Worm (Caenorhabditis elegans) whole organism, early embryonic: Measurements from ENCODE around the gene ech-2.
"Not testable (repeated sequence)": the region's sequence is repeated elsewhere in the genome, so short reads cannot be mapped to it uniquely, and the experiment has no call there.

ENCODE experiments used
- B0310.2 ChIP-seq: sonication (generic microtip); optimal IDR thresholded peaks from 2 replicates; lab custom pipeline; 2016; ENCODE audit warnings: mild to moderate bottlenecking, missing genetic modification characterization, missing compliant biosample characterization
- F13C5.2 ChIP-seq: sonication (generic microtip); optimal IDR thresholded peaks from 2 replicates; lab custom pipeline; 2017; ENCODE audit warnings: mild to moderate bottlenecking, missing genetic modification characterization, inconsistent platforms, missing compliant biosample characterization
- aly-1 ChIP-seq: sonication (generic microtip); optimal IDR thresholded peaks from 2 replicates; lab custom pipeline; 2016; ENCODE audit warnings: missing genetic modification characterization, missing compliant biosample characterization
- ama-1 ChIP-seq: fragments of 150-350 bp; optimal IDR thresholded peaks from 2 replicates; lab custom pipeline; 2014
- ceh-13 ChIP-seq: fragments of 200-800 bp; sonication (Bioruptor generic); optimal IDR thresholded peaks from 2 replicates; lab custom pipeline; 2018; ENCODE audit warnings: mild to moderate bottlenecking, missing genetic modification characterization, missing compliant biosample characterization
- ceh-36 ChIP-seq: sonication (generic microtip); optimal IDR thresholded peaks from 2 replicates; lab custom pipeline; 2016; ENCODE audit warnings: missing genetic modification characterization, inconsistent platforms, missing compliant biosample characterization
- ets-7 ChIP-seq: sonication (generic microtip); optimal IDR thresholded peaks from 2 replicates; lab custom pipeline; 2016; ENCODE audit warnings: missing genotype, missing genetic modification characterization, missing compliant biosample characterization
- flt-1 ChIP-seq: fragments of 200-800 bp; sonication (Bioruptor generic); IDR thresholded peaks from 2 replicates; pipeline ENCODE4 v1.3.6; 2022; ENCODE audit warnings: missing genetic modification characterization, missing compliant biosample characterization
- hmbx-1 ChIP-seq: sonication (generic microtip); optimal IDR thresholded peaks from 2 replicates; lab custom pipeline; 2016; ENCODE audit warnings: mild to moderate bottlenecking, missing genetic modification characterization, missing compliant biosample characterization
- hmg-4 ChIP-seq: fragments of 200-800 bp; sonication (Bioruptor generic); optimal IDR thresholded peaks from 2 replicates; lab custom pipeline; 2018; ENCODE audit warnings: mild to moderate bottlenecking, missing genetic modification characterization, missing compliant biosample characterization
- hnd-1 ChIP-seq: sonication (generic microtip); optimal IDR thresholded peaks from 2 replicates; lab custom pipeline; 2016; ENCODE audit warnings: missing genetic modification characterization, missing compliant biosample characterization
- pes-1 ChIP-seq: fragments of 200-800 bp; sonication (Bioruptor generic); IDR thresholded peaks from 2 replicates; pipeline ENCODE4 v1.3.6; 2022; ENCODE audit warnings: missing genetic modification reagents, missing genetic modification characterization, missing compliant biosample characterization
- scrt-1 ChIP-seq: fragments of 200-800 bp; sonication (Bioruptor generic); IDR thresholded peaks from 2 replicates; pipeline ENCODE4 v1.3.6; 2022; ENCODE audit warnings: missing genetic modification characterization, missing compliant biosample characterization
- sea-1 ChIP-seq: fragments of 200-800 bp; sonication (Bioruptor generic); conservative IDR thresholded peaks from 2 replicates; pipeline ENCODE4 v1.3.6; 2022; ENCODE audit warnings: missing genetic modification characterization, missing compliant biosample characterization
- tbx-11 ChIP-seq: fragments of 200-800 bp; sonication (Bioruptor generic); IDR thresholded peaks from 2 replicates; pipeline ENCODE4 v1.3.6; 2022; ENCODE audit warnings: missing genetic modification characterization, missing compliant biosample characterization
- tbx-37 ChIP-seq: fragments of 200-800 bp; sonication (Bioruptor generic); conservative IDR thresholded peaks from 2 replicates; pipeline ENCODE4 v1.3.6; 2022; ENCODE audit warnings: missing genetic modification reagents, missing genetic modification characterization, missing compliant biosample characterization
- tra-4 ChIP-seq: sonication (generic microtip); optimal IDR thresholded peaks from 2 replicates; lab custom pipeline; 2017; ENCODE audit warnings: missing genetic modification characterization, missing compliant biosample characterization

The ech-2 gene

DNA sequence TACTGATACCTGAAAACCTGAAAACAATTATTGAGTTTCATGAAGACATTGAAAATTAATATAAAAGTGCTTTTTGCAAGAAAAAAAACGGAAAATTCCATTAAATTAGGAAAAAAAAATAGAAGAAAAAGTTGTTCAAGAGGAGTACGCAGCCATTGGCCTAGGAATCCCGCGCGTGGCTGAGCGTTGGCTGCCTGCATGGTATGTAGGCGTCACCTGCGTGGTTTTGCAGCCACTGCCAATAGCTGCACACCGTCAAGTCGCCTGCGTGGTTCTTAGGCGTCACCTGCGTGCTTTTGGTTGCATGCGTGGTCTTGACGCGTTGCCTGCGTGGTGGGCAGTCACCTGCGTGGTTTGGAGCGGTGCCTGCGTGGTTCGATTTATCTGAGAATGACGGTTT is 28.1 kb downstream of the ech-2 start, which contains the start of gene M117.6:
M117.6 (minus strand) TSS at position 101 of the 400 bp plus-strand sequence.
- TF ChIP-seq scrt-1; flt-1 (GFP tag; lab: Robert Waterston, UW); ama-1 (lab: Kevin White, UChicago): not testable (repeated sequence)

DNA sequence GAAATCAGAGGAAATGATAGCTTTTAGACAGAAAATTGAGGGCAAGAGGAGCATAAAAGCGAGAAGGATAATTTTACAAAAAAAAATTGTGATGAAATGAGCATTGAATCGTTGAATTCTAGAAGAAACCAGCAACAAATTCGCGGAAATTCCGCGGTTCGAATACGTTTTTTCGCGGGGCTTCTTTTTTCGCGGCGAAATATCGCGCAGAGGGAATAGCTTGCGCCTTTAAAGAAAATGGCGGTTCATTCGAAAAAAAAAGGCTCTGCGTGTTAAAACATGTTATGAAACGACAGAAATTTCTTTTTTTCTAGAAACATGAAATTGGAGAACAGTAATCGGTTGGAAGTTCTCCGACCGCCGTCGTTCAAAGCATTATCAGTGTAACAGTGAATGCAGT is 33.7 kb downstream of the ech-2 start:
- TF ChIP-seq ceh-36 (no peak), pes-1 (GFP tag; lab: Robert Waterston, UW) (0 out of 2 replicates have a peak, but pooled peaks have one; percentile 15), hnd-1 (tag; lab: Kevin White, UChicago) (no peak), ets-7 (tag; lab: Kevin White, UChicago) (no peak)

DNA sequence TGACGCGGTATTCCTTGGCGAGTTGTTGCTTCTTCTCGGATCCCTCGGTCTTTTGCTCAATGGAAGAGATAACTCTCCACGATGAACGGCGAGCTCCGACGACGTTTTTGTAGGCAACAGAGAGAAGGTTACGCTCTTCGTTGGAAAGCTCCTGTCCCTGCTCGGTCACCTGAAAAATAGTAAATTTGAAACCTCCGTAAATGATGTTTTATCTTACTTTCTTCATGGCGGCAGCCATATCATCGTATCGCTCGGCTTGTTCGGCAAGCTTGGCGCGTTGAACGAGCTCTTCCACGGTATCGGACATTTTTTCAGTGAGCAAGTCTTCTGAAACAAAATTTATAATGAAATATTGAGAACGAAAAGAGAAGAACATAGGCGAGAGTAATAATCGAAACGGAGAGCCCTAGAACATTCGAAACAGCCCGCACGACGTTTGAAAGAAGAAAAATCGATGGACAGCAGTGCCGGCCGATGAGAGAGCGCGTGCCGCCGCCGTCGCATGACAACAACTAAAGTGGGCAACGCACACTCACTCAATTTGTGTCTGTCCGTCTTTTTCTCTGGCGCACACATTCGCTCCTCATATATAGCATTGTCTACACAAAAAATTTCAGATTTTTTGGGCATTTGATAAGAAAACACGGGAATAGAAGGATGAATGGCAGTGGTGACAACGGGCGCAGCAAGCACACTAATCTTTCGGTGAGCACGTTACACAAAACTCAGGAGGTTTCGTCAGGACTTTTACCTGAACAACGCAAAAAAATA is 34.4 kb downstream of the ech-2 start, which contains the start of the genes par-5 and M117.3:
par-5 (minus strand) TSS at position 334 of the 771 bp plus-strand sequence.
M117.3 (plus strand) TSS at position 616 of the 771 bp plus-strand sequence.
- TF ChIP-seq ceh-13 (GFP tag; lab: Kevin White, UChicago) = no peak
- TF ChIP-seq F13C5.2 = peak; percentile 52
- TF ChIP-seq tbx-11 = peak; percentile 17; the same call in 1 of the 2 replicates

DNA sequence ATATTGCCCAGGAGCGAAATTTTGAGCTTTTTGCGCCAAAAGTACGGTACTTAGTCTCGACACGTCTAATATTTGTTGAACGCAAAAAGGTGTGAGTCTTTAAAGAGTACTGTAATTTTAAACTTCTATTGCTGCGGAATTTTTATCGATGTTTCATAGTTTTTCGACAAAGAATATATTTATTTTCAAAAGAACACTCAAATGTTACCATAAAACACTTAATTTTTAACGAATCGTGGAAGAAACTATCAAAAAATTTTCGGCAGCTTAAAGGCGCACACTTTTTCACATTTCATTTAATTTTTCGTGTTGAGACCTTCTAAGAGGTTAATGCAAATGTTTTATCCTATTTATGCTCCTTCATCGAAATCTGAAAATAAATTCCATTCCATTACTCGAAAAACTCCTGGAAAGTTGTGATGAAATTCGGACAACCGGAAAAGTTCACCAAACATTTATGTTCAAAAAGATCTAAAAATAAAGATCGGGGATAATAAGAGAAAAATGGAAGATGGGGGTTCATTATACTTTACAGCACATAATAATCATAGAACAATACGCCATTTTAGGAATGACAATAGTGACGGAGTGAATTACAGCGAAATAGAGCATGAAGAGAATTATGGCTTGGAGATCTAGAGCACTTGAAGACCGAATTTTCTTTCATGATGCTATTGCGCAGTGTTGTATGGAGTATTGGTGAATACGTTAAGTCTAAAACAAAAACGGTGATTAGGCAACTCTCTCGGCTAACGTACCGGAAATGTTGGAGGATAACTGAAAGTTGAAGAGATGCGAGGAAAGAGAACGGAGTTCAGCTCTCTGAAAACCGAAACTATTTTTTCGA is 35.9 kb downstream of the ech-2 start:
- TF ChIP-seq ama-1 (lab: Kevin White, UChicago) = peak; percentile 41
- no peak for TF ChIP-seq hnd-1 (tag; lab: Kevin White, UChicago)
- no peak for TF ChIP-seq ceh-36

DNA sequence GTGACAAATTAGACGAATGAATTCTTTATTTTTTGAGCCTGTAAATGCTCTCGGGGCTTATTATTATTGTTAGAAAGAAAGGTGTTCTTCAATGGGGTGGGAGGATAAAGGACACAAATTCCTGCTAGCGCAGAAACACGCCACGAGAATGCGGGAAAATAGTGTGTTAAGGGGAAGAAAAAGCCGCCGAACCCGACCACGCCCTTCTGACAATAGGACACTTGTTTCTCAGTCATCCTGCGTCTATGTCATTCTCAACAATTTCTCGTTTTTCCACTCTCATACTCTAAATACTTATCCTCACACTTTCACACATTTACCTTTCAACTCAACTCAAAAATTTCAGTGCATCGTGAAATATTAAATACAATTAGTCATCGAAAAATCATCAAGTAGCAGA is 42.2 kb downstream of the ech-2 start, which contains the start of gene M117.1:
M117.1 (plus strand) TSS at position 347 of the 400 bp plus-strand sequence.
- TF ChIP-seq ets-7 (tag; lab: Kevin White, UChicago) = no peak
- TF ChIP-seq sea-1 = no peak
- TF ChIP-seq F13C5.2 = no peak
- TF ChIP-seq tra-4 (tag; lab: Kevin White, UChicago) = no peak
- TF ChIP-seq flt-1 (GFP tag; lab: Robert Waterston, UW) = no peak
- no peak for TF ChIP-seq B0310.2 (tag; lab: Kevin White, UChicago)
- TF ChIP-seq hmg-4 (GFP tag; lab: Kevin White, UChicago) = no peak

DNA sequence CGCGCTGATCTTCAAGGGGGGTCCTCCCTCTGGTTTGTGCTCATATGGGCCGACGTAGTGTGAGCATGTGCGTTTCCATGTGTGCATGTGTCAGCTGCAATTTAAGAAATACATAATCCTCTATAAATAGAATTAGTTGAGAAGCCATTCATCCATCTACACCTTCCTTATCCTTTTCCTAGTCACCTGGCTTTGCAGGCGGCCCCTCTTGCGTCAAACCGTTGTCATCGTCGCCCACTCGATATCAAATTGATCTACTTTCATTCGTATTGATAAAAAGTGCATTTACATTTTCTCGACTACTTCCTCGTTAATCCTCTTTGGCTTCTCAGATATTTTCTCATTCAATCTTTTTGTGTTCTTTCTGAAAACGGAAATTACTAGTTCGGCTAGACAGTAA is 44.1 kb downstream of the ech-2 start:
- no peak for TF ChIP-seq tbx-11
- no peak for TF ChIP-seq scrt-1
- TF ChIP-seq flt-1 (GFP tag; lab: Robert Waterston, UW) = no peak
- no peak for TF ChIP-seq hnd-1 (tag; lab: Kevin White, UChicago)
- no peak for TF ChIP-seq aly-1 (tag; lab: Kevin White, UChicago)
- TF ChIP-seq tbx-37 (GFP tag; lab: Robert Waterston, UW) = no peak
- no peak for TF ChIP-seq F13C5.2
- TF ChIP-seq hmg-4 (GFP tag; lab: Kevin White, UChicago) = no peak
- no peak for TF ChIP-seq B0310.2 (tag; lab: Kevin White, UChicago)
- TF ChIP-seq tra-4 (tag; lab: Kevin White, UChicago) = no peak
- TF ChIP-seq hmbx-1 (tag; lab: Kevin White, UChicago) = no peak
- no peak for TF ChIP-seq ceh-13 (GFP tag; lab: Kevin White, UChicago)
- TF ChIP-seq sea-1 = no peak
- no peak for TF ChIP-seq ets-7 (tag; lab: Kevin White, UChicago)
- no peak for TF ChIP-seq ceh-36
- TF ChIP-seq ama-1 (lab: Kevin White, UChicago) = no peak
- no peak for TF ChIP-seq pes-1 (GFP tag; lab: Robert Waterston, UW)

DNA sequence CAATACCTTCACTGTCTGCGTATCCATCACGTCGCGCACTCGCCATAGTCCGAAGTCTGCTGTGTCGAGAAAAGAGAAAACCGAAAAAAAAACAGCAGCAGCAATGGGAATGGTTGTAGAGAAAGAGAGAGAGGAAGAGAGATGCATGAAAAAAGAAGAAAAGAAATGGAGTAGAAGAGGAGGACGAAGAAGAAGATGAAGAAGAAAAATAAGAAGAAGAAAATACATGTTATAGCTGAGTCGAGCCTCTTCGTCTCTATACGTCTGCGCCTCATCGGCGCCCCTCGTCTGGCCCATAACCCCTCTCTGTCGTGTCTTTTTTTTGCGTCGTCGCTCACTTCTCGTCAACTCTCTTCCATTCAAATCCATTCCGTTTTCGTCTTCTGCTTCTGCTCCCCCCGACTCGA is 46.4 kb downstream of the ech-2 start:
- TF ChIP-seq ceh-13 (GFP tag; lab: Kevin White, UChicago) (no peak), ceh-36 (no peak), F13C5.2 (peak; percentile 27), hmbx-1 (tag; lab: Kevin White, UChicago) (no peak), ama-1 (lab: Kevin White, UChicago) (no peak)

DNA sequence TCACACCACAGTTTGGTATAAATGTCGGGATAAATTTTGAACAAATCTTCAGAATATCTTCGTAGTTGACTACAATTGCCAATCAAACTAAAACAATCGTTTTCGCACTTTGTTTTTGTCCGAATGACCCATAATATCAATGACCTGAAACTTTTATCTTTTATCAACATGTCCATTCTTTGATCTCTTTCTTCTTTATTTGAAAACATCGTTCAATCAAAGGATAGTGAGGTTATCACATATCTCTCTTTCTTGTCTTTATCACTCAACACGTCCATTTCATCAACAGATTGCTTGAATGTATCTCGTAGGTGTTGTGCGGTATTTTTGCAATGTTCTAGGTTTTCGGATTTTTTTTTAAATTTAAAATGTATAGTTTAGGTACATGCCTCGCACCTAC is 47.1 kb downstream of the ech-2 start:
- TF ChIP-seq F13C5.2 (no peak), tbx-37 (GFP tag; lab: Robert Waterston, UW) (no peak), hmbx-1 (tag; lab: Kevin White, UChicago) (no peak), hmg-4 (GFP tag; lab: Kevin White, UChicago) (no peak), aly-1 (tag; lab: Kevin White, UChicago) (no peak), flt-1 (GFP tag; lab: Robert Waterston, UW) (no peak), sea-1 (no peak), ceh-36 (no peak)
